Fruit fly (Drosophila melanogaster): ENCODE results near the gene tai.

The tai gene

dm6 chr2L:9166399-9166980 is at the start of gene tai, which contains the start of gene CG9586:
TSS of gene tai (plus strand) at chr2L:9166778.
TSS of gene CG9586 (minus strand) at chr2L:9166514.
- TF ChIP-seq CG17801 (GFP tag; optimal IDR thresholded peaks at IDR 0.05; ENCODE audit: partially characterized antibody) = peak; percentile 85

- no peak for TF ChIP-seq CG17801 (GFP tag; optimal IDR thresholded peaks at IDR 0.05; ENCODE audit: partially characterized antibody)
These were observed 45.9 kb upstream of the tai start for dm6 chr2L:9120475-9121309.

- no peak for TF ChIP-seq CG17801 (GFP tag; optimal IDR thresholded peaks at IDR 0.05; ENCODE audit: partially characterized antibody)
These were observed 44.2 kb upstream of the tai start for dm6 chr2L:9122371-9122770.

- TF ChIP-seq CG17801 (GFP tag; optimal IDR thresholded peaks at IDR 0.05; ENCODE audit: partially characterized antibody) = no peak
These were observed 42.9 kb upstream of the tai start for dm6 chr2L:9123707-9124106.

dm6 chr2L:9124448-9124847 is 42.1 kb upstream of the tai start:
- TF ChIP-seq CG17801 (GFP tag; optimal IDR thresholded peaks at IDR 0.05; ENCODE audit: partially characterized antibody) = no peak

dm6 chr2L:9125418-9125928 is 41.1 kb upstream of the tai start, which contains the start of gene CG32982:
TSS of gene CG32982 (plus strand) at chr2L:9125737.
- peak; percentile 8 for TF ChIP-seq CG17801 (GFP tag; optimal IDR thresholded peaks at IDR 0.05; ENCODE audit: partially characterized antibody)

dm6 chr2L:9127072-9127646 is 39.4 kb upstream of the tai start:
- no peak for TF ChIP-seq CG17801 (GFP tag; optimal IDR thresholded peaks at IDR 0.05; ENCODE audit: partially characterized antibody)

dm6 chr2L:9130934-9131333 is 35.6 kb upstream of the tai start:
- TF ChIP-seq CG17801 (GFP tag; optimal IDR thresholded peaks at IDR 0.05; ENCODE audit: partially characterized antibody) = no peak

dm6 chr2L:9133169-9133568 is 33.4 kb upstream of the tai start:
- TF ChIP-seq CG17801 (GFP tag; optimal IDR thresholded peaks at IDR 0.05; ENCODE audit: partially characterized antibody) = no peak

dm6 chr2L:9134209-9134608 is 32.4 kb upstream of the tai start:
- no peak for TF ChIP-seq CG17801 (GFP tag; optimal IDR thresholded peaks at IDR 0.05; ENCODE audit: partially characterized antibody)

dm6 chr2L:9134940-9135339 is 31.6 kb upstream of the tai start:
- no peak for TF ChIP-seq CG17801 (GFP tag; optimal IDR thresholded peaks at IDR 0.05; ENCODE audit: partially characterized antibody)

- TF ChIP-seq CG17801 (GFP tag; optimal IDR thresholded peaks at IDR 0.05; ENCODE audit: partially characterized antibody) = no peak
These were observed 29.9 kb upstream of the tai start for dm6 chr2L:9136712-9137111.

dm6 chr2L:9140945-9141440 is 25.6 kb upstream of the tai start:
- TF ChIP-seq CG17801 (GFP tag; optimal IDR thresholded peaks at IDR 0.05; ENCODE audit: partially characterized antibody) = no peak

dm6 chr2L:9145761-9146160 is 20.8 kb upstream of the tai start:
- TF ChIP-seq CG17801 (GFP tag; optimal IDR thresholded peaks at IDR 0.05; ENCODE audit: partially characterized antibody) = no peak

dm6 chr2L:9146270-9146975 is 20.2 kb upstream of the tai start:
- no peak for TF ChIP-seq CG17801 (GFP tag; optimal IDR thresholded peaks at IDR 0.05; ENCODE audit: partially characterized antibody)

All from ovary, adult (tissue).